Fruit fly (Drosophila melanogaster) whole organism, prepupa: Measurements from ENCODE around the gene CG12502.

ENCODE experiments used
- Blimp-1 ChIP-seq: fragments of 200-800 bp; sonication (Bioruptor generic); optimal IDR thresholded peaks from 3 replicates; lab custom pipeline; 2017; ENCODE audit warnings: missing biosample characterization, missing genetic modification characterization, mild to moderate bottlenecking, moderate library complexity, missing genetic modification reagents
- CG6163 ChIP-seq: fragments of 200-800 bp; sonication (Bioruptor generic); IDR thresholded peaks from 3 replicates; pipeline ENCODE4 v1.3.6; 2022; ENCODE audit warnings: missing biosample characterization, missing genetic modification characterization
- CG6808 ChIP-seq: fragments of 200-800 bp; sonication (Bioruptor generic); optimal IDR thresholded peaks from 3 replicates; lab custom pipeline; 2017; ENCODE audit warnings: missing biosample characterization, missing genetic modification characterization, mild to moderate bottlenecking, moderate library complexity, missing genetic modification reagents
- CG8319 ChIP-seq: fragments of 200-800 bp; sonication (Bioruptor generic); optimal IDR thresholded peaks from 3 replicates; lab custom pipeline; 2016; ENCODE audit warnings: missing biosample characterization, missing genetic modification characterization
- Ets96B ChIP-seq: fragments of 200-800 bp; optimal IDR thresholded peaks from 2 replicates; lab custom pipeline; 2019; ENCODE audit warnings: missing biosample characterization, mild to moderate bottlenecking, missing genetic modification characterization, moderate library complexity
- Hr4 ChIP-seq: fragments of 200-800 bp; sonication (Bioruptor generic); optimal IDR thresholded peaks from 3 replicates; lab custom pipeline; 2016; ENCODE audit warnings: missing biosample characterization, missing genetic modification characterization
- Smox ChIP-seq: fragments of 200-800 bp; sonication (Bioruptor generic); optimal IDR thresholded peaks from 3 replicates; lab custom pipeline; 2016; ENCODE audit warnings: missing biosample characterization, missing genetic modification characterization
- Sox102F ChIP-seq: fragments of 200-800 bp; sonication (Bioruptor generic); optimal IDR thresholded peaks from 2 replicates; lab custom pipeline; 2016; ENCODE audit warnings: missing biosample characterization, mild to moderate bottlenecking, missing genetic modification characterization
- dac ChIP-seq: fragments of 200-800 bp; sonication (Bioruptor generic); optimal IDR thresholded peaks from 2 replicates; lab custom pipeline; 2017; ENCODE audit warnings: missing biosample characterization, mild to moderate bottlenecking, missing genetic modification characterization
- eg ChIP-seq: fragments of 200-800 bp; sonication (Bioruptor generic); IDR thresholded peaks from 3 replicates; pipeline ENCODE4 v1.3.6; 2022; ENCODE audit warnings: missing biosample characterization, missing genetic modification characterization
- net ChIP-seq: fragments of 200-800 bp; sonication (Bioruptor generic); optimal IDR thresholded peaks from 3 replicates; lab custom pipeline; 2016; ENCODE audit warnings: missing biosample characterization, missing genetic modification characterization
- ss ChIP-seq, 2 experiments: fragments of 200-800 bp; sonication (Bioruptor generic); optimal IDR thresholded peaks; 2 replicates in 1 of 2; 3 replicates in 1 of 2; lab custom pipeline; 2017 to 2018; ENCODE audit warnings: mild to moderate bottlenecking in 2 of 2, missing biosample characterization in 2 of 2, missing genetic modification characterization in 2 of 2, moderate library complexity in 1 of 2
- vri ChIP-seq: fragments of 200-800 bp; sonication (Bioruptor generic); optimal IDR thresholded peaks from 3 replicates; lab custom pipeline; 2016; ENCODE audit warnings: missing biosample characterization, mild to moderate bottlenecking, missing genetic modification characterization

- TF ChIP-seq Ets96B (tag; lab: Kevin White, UChicago) (no peak), vri (GFP tag; lab: Kevin White, UChicago) (no peak), Smox (GFP tag; lab: Kevin White, UChicago) (no peak), net (GFP tag; lab: Kevin White, UChicago) (no peak), CG6163 (GFP tag; lab: Robert Waterston, UW) (no peak), Blimp-1 (no peak), CG6808 (GFP tag; lab: Kevin White, UChicago) (no peak), ss (GFP tag; optimal IDR thresholded peaks at IDR 0.05; lab: Kevin White, UChicago) (no peak), CG8319 (GFP tag; lab: Kevin White, UChicago) (no peak), Sox102F (GFP tag; lab: Kevin White, UChicago) (no peak), Hr4 (no peak), eg (GFP tag; lab: Robert Waterston, UW) (no peak), dac (no peak)
These were observed 3.6 kb downstream of the CG12502 start for dm6 chr3L:868800-869199.
